Comparison of ENCODE assay signal across 5 worm cellular contexts in genomic region chrX:11606815-11607499, ce11.
TF ChIP-seq lines count a peak whose summit lies in the region.

No protein-coding gene starts in this region.

TF ChIP-seq in whole organism, L1 larva, 84 proteins besides CTCF, POLR2A, EP300 and RAD21 (continues in another document):
- TF ChIP-seq ceh-63 (GFP tag; optimal IDR thresholded peaks at IDR 0.05; lab: Kevin White, UChicago): no peak
- no peak for TF ChIP-seq jun-1 (tag; optimal IDR thresholded peaks at IDR 0.05; lab: Kevin White, UChicago)
- no peak for TF ChIP-seq sptf-1 (tag; optimal IDR thresholded peaks at IDR 0.05; lab: Kevin White, UChicago)
- TF ChIP-seq swsn-7 (tag; optimal IDR thresholded peaks at IDR 0.05; lab: Kevin White, UChicago): no peak
- peak; percentile 61 for TF ChIP-seq nhr-71 (tag; optimal IDR thresholded peaks at IDR 0.05; lab: Kevin White, UChicago)
- TF ChIP-seq fkh-10 (GFP tag; optimal IDR thresholded peaks at IDR 0.05; lab: Kevin White, UChicago): no peak
- TF ChIP-seq nhr-11 (tag; optimal IDR thresholded peaks at IDR 0.05; lab: Kevin White, UChicago): no peak
- TF ChIP-seq rnt-1 (tag; optimal IDR thresholded peaks at IDR 0.05; lab: Kevin White, UChicago): peak; percentile 37
- TF ChIP-seq mdl-1 (tag; optimal IDR thresholded peaks at IDR 0.05; lab: Kevin White, UChicago): no peak
- peak; percentile 11 for TF ChIP-seq fkh-4 (tag; optimal IDR thresholded peaks at IDR 0.05; lab: Kevin White, UChicago; ENCODE audit: borderline replicate concordance)
- no peak for TF ChIP-seq fos-1 (tag; optimal IDR thresholded peaks at IDR 0.05; lab: Kevin White, UChicago)
- TF ChIP-seq ceh-8 (GFP tag; optimal IDR thresholded peaks at IDR 0.05; lab: Kevin White, UChicago): no peak
- TF ChIP-seq lin-39 (tag; optimal IDR thresholded peaks at IDR 0.05; lab: Kevin White, UChicago): no peak
- no peak for TF ChIP-seq C34B4.2 (tag; optimal IDR thresholded peaks at IDR 0.05; lab: Kevin White, UChicago)
- TF ChIP-seq snu-23 (GFP tag; optimal IDR thresholded peaks at IDR 0.05; lab: Kevin White, UChicago): no peak
- peak; percentile 47 for TF ChIP-seq lin-14 (GFP tag; optimal IDR thresholded peaks at IDR 0.05; lab: Kevin White, UChicago)
- no peak for TF ChIP-seq mab-9 (GFP tag; IDR thresholded peaks at IDR 0.05; lab: Robert Waterston, UW)
- no peak for TF ChIP-seq F16B12.6 (tag; optimal IDR thresholded peaks at IDR 0.05; lab: Kevin White, UChicago)
- no peak for TF ChIP-seq elt-3 (tag; optimal IDR thresholded peaks at IDR 0.05; lab: Kevin White, UChicago)

TF ChIP-seq in whole organism, L2 larva, 48 proteins besides CTCF, POLR2A, EP300 and RAD21 (continues in another document):
- TF ChIP-seq aly-2 (tag; optimal IDR thresholded peaks at IDR 0.05; lab: Kevin White, UChicago) (no peak), nhr-21 (tag; optimal IDR thresholded peaks at IDR 0.05; lab: Kevin White, UChicago) (peak; percentile 19), nhr-6 (tag; optimal IDR thresholded peaks at IDR 0.05; lab: Kevin White, UChicago) (no peak), zag-1 (tag; optimal IDR thresholded peaks at IDR 0.05; lab: Kevin White, UChicago) (no peak), Y55F3AM.14 (GFP tag; optimal IDR thresholded peaks at IDR 0.05; lab: Kevin White, UChicago) (no peak), dmd-4 (tag; optimal IDR thresholded peaks at IDR 0.05; lab: Kevin White, UChicago) (no peak), gmeb-1 (tag; optimal IDR thresholded peaks at IDR 0.05; lab: Kevin White, UChicago) (no peak), lin-39 (tag; optimal IDR thresholded peaks at IDR 0.05; lab: Kevin White, UChicago) (no peak), nhr-237 (tag; optimal IDR thresholded peaks at IDR 0.05; lab: Kevin White, UChicago) (no peak), R02D3.7 (tag; optimal IDR thresholded peaks at IDR 0.05; lab: Kevin White, UChicago) (no peak), alr-1 (tag; optimal IDR thresholded peaks at IDR 0.05; lab: Kevin White, UChicago) (no peak), elt-1 (tag; optimal IDR thresholded peaks at IDR 0.05; lab: Kevin White, UChicago) (no peak), nhr-10 (tag; optimal IDR thresholded peaks at IDR 0.05; lab: Kevin White, UChicago) (no peak), egl-27 (tag; optimal IDR thresholded peaks at IDR 0.05; lab: Kevin White, UChicago) (peak; percentile 16), ceh-82 (tag; optimal IDR thresholded peaks at IDR 0.05; lab: Kevin White, UChicago) (no peak), fos-1 (tag; optimal IDR thresholded peaks at IDR 0.05; lab: Kevin White, UChicago) (no peak), nhr-11 (tag; optimal IDR thresholded peaks at IDR 0.05; lab: Kevin White, UChicago) (no peak), mbf-1 (tag; optimal IDR thresholded peaks at IDR 0.05; lab: Kevin White, UChicago) (no peak), lin-13 (GFP tag; optimal IDR thresholded peaks at IDR 0.05; lab: Kevin White, UChicago) (no peak), F13H6.1 (tag; optimal IDR thresholded peaks at IDR 0.05; lab: Kevin White, UChicago) (no peak), lin-11 (tag; optimal IDR thresholded peaks at IDR 0.05; lab: Kevin White, UChicago) (no peak)

TF ChIP-seq in whole organism, L3 larva, 47 proteins besides CTCF, POLR2A, EP300 and RAD21:
- no peak for TF ChIP-seq nhr-237 (tag; optimal IDR thresholded peaks at IDR 0.05; lab: Kevin White, UChicago)
- TF ChIP-seq nhr-43 (tag; optimal IDR thresholded peaks at IDR 0.05; lab: Kevin White, UChicago; ENCODE audit: poor library complexity, severe bottlenecking): no peak
- TF ChIP-seq jun-1 (tag; optimal IDR thresholded peaks at IDR 0.05; lab: Kevin White, UChicago): no peak
- no peak for TF ChIP-seq lsy-12 (tag; optimal IDR thresholded peaks at IDR 0.05; lab: Kevin White, UChicago)
- TF ChIP-seq elt-2 (tag; optimal IDR thresholded peaks at IDR 0.05; lab: Kevin White, UChicago): no peak
- TF ChIP-seq nhr-12 (tag; optimal IDR thresholded peaks at IDR 0.05; lab: Kevin White, UChicago): no peak
- TF ChIP-seq hmg-11 (tag; optimal IDR thresholded peaks at IDR 0.05; lab: Kevin White, UChicago): no peak
- TF ChIP-seq ceh-82 (tag; optimal IDR thresholded peaks at IDR 0.05; lab: Kevin White, UChicago): no peak
- TF ChIP-seq nhr-25 (tag; optimal IDR thresholded peaks at IDR 0.05; lab: Kevin White, UChicago): peak; percentile 38
- no peak for TF ChIP-seq nhr-28 (tag; optimal IDR thresholded peaks at IDR 0.05; lab: Kevin White, UChicago)
- peak; percentile 4 for TF ChIP-seq nhr-23 (tag; optimal IDR thresholded peaks at IDR 0.05; lab: Kevin White, UChicago)
- TF ChIP-seq elt-3 (tag; optimal IDR thresholded peaks at IDR 0.05; lab: Kevin White, UChicago): no peak
- no peak for TF ChIP-seq ceh-9 (tag; optimal IDR thresholded peaks at IDR 0.05; lab: Kevin White, UChicago)
- TF ChIP-seq lin-15B (tag; optimal IDR thresholded peaks at IDR 0.05; lab: Kevin White, UChicago): no peak
- TF ChIP-seq pha-4 (tag; optimal IDR thresholded peaks at IDR 0.05; lab: Kevin White, UChicago): no peak
- TF ChIP-seq unc-62 (GFP tag; optimal IDR thresholded peaks at IDR 0.05; lab: Kevin White, UChicago): no peak
- TF ChIP-seq R02D3.7 (tag; optimal IDR thresholded peaks at IDR 0.05; lab: Kevin White, UChicago): no peak
- no peak for TF ChIP-seq ztf-4 (tag; optimal IDR thresholded peaks at IDR 0.05; lab: Kevin White, UChicago)
- TF ChIP-seq elt-1 (tag; optimal IDR thresholded peaks at IDR 0.05; lab: Kevin White, UChicago): peak; percentile 38
- no peak for TF ChIP-seq ztf-11 (tag; optimal IDR thresholded peaks at IDR 0.05; lab: Kevin White, UChicago)
- TF ChIP-seq ceh-16 (tag; optimal IDR thresholded peaks at IDR 0.05; lab: Kevin White, UChicago): no peak

TF ChIP-seq in whole organism, L4 larva, 104 proteins besides CTCF, POLR2A, EP300 and RAD21:
- TF ChIP-seq aha-1 (tag; lab: Kevin White, UChicago): peak; percentile 13
- TF ChIP-seq tra-1 (GFP tag; IDR thresholded peaks at IDR 0.05; lab: Robert Waterston, UW): 0 out of 2 replicates have a peak, but pooled peaks have one; percentile 31
- no peak for TF ChIP-seq nhr-76 (tag; optimal IDR thresholded peaks at IDR 0.05; lab: Kevin White, UChicago)

TF ChIP-seq in whole organism, mixed stage, embryonic, 35 proteins besides CTCF, POLR2A, EP300 and RAD21:
- peak; percentile 55 for TF ChIP-seq elt-1 (tag; optimal IDR thresholded peaks at IDR 0.05; lab: Kevin White, UChicago; ENCODE audit: borderline replicate concordance, insufficient read depth)
- TF ChIP-seq hlh-1 (tag; optimal IDR thresholded peaks at IDR 0.05; lab: Kevin White, UChicago): peak; percentile 30
- TF ChIP-seq M03D4.4 (tag; optimal IDR thresholded peaks at IDR 0.05; lab: Kevin White, UChicago): peak; percentile 19
- no peak for TF ChIP-seq ces-1 (GFP tag; optimal IDR thresholded peaks at IDR 0.05; lab: Kevin White, UChicago)
- peak; percentile 33 for TF ChIP-seq unc-62 (GFP tag; optimal IDR thresholded peaks at IDR 0.05; lab: Kevin White, UChicago)
- TF ChIP-seq unc-120 (tag; optimal IDR thresholded peaks at IDR 0.05; lab: Kevin White, UChicago; ENCODE audit: poor library complexity, severe bottlenecking): peak; percentile 52
- no peak for TF ChIP-seq ztf-11 (tag; optimal IDR thresholded peaks at IDR 0.05; lab: Kevin White, UChicago)

Comparison
In these comparisons a context has a peak if more than half of its experiments do, and no peak if none do; other contexts are left out.
1. Of the 29 proteins assayed by ChIP-seq in both whole organism, L4 larva and whole organism, L1 larva: peak only in whole organism, L4 larva: aha-1; only in whole organism, L1 larva: mep-1; in both: none; in neither: 27.